Fruit fly (Drosophila melanogaster) whole organism, prepupa: Measurements from ENCODE around the gene CG17752.

Source experiments
- CG10669 ChIP-seq: fragments of 200-800 bp; sonication (Bioruptor generic); optimal IDR thresholded peaks from 3 replicates; lab custom pipeline; 2018; ENCODE audit warnings: missing biosample characterization, mild to moderate bottlenecking, missing genetic modification characterization, moderate library complexity
- CG7368 ChIP-seq: fragments of 200-800 bp; sonication (Bioruptor generic); optimal IDR thresholded peaks from 3 replicates; lab custom pipeline; 2016; ENCODE audit warnings: missing biosample characterization, missing genetic modification characterization
- CG8319 ChIP-seq: fragments of 200-800 bp; sonication (Bioruptor generic); optimal IDR thresholded peaks from 3 replicates; lab custom pipeline; 2016; ENCODE audit warnings: missing biosample characterization, missing genetic modification characterization

dm6 chr3R:19623606-19624005, 13.6 kb downstream of the CG17752 start:
- peak; percentile 25 for TF ChIP-seq CG7368 (GFP tag; lab: Kevin White, UChicago)
- peak; percentile 53 for TF ChIP-seq CG8319 (GFP tag; lab: Kevin White, UChicago)
- TF ChIP-seq CG10669, result peak; percentile 65
